Worm (Caenorhabditis elegans): ENCODE measurements around the gene C04C3.6.
"Not testable (repeated sequence)": the region's sequence is repeated elsewhere in the genome, so short reads cannot be mapped to it uniquely, and the experiment has no call there.

- not testable (repeated sequence) for TF ChIP-seq nhr-28, ztf-11, aly-2, pqm-1, mdl-1 (tag; optimal IDR thresholded peaks at IDR 0.05)
Measured at ce11 chrIV:3394066-3394465, 28.4 kb downstream of the C04C3.6 start, which contains the start of gene C04C3.4.

Data from whole organism, L1 larva.